Worm (Caenorhabditis elegans) whole organism, L4 larva: ENCODE results near the gene K06A9.2.

Experiments used
- ZK546.5 ChIP-seq, 2 experiments: sonication (generic microtip); optimal IDR thresholded peaks; 2 replicates each; lab custom pipeline; 2017; ENCODE audit warnings: missing biosample characterization in 2 of 2, missing genetic modification characterization in 2 of 2
- ces-1 ChIP-seq: fragments of 150-350 bp; sonication (generic microtip); optimal IDR thresholded peaks from 4 replicates; lab custom pipeline; 2014; ENCODE audit warnings: missing biosample characterization, missing genetic modification reagents, missing genetic modification characterization
- daf-12 ChIP-seq: fragments of 150-350 bp; optimal IDR thresholded peaks from 2 replicates; lab custom pipeline; 2014; ENCODE audit warnings: missing biosample characterization, missing genetic modification reagents, missing genetic modification characterization
- dmd-6 ChIP-seq: fragments of 200-800 bp; sonication (Bioruptor generic); IDR thresholded peaks from 2 replicates; pipeline ENCODE4 v1.3.6; 2022; ENCODE audit warnings: missing genetic modification reagents, missing genetic modification characterization, missing compliant biosample characterization
- dpl-1 ChIP-seq: fragments of 150-350 bp; optimal IDR thresholded peaks from 2 replicates; lab custom pipeline; 2014; ENCODE audit warnings: missing biosample characterization, missing genetic modification reagents, missing genetic modification characterization
- fos-1 ChIP-seq: fragments of 150-350 bp; optimal IDR thresholded peaks from 2 replicates; lab custom pipeline; 2014; ENCODE audit warnings: missing biosample characterization, missing genetic modification characterization
- jun-1 ChIP-seq: fragments of 150-350 bp; optimal IDR thresholded peaks from 2 replicates; lab custom pipeline; 2014; ENCODE audit warnings: missing biosample characterization, missing genetic modification reagents, missing genetic modification characterization
- mxl-3 ChIP-seq: fragments of 200-800 bp; sonication (Bioruptor generic); optimal IDR thresholded peaks from 2 replicates; lab custom pipeline; 2018; ENCODE audit warnings: mild to moderate bottlenecking, missing genetic modification characterization, missing compliant biosample characterization
- nhr-11 ChIP-seq: fragments of 150-350 bp; optimal IDR thresholded peaks from 2 replicates; lab custom pipeline; 2014; ENCODE audit warnings: missing biosample characterization, missing genetic modification characterization
- nhr-28 ChIP-seq: fragments of 150-350 bp; optimal IDR thresholded peaks from 2 replicates; lab custom pipeline; 2014; ENCODE audit warnings: missing biosample characterization, missing genetic modification characterization
- snpc-4 ChIP-seq: fragments of 150-350 bp; optimal IDR thresholded peaks from 2 replicates; lab custom pipeline; 2014; ENCODE audit warnings: missing biosample characterization, missing genetic modification characterization
- unc-39 ChIP-seq: sonication (generic microtip); optimal IDR thresholded peaks from 2 replicates; lab custom pipeline; 2017; ENCODE audit warnings: missing biosample characterization, missing genetic modification characterization
- zfp-2 ChIP-seq: sonication (generic microtip); optimal IDR thresholded peaks from 2 replicates; lab custom pipeline; 2016; ENCODE audit warnings: mild to moderate bottlenecking, missing genetic modification characterization, missing compliant biosample characterization

DNA sequence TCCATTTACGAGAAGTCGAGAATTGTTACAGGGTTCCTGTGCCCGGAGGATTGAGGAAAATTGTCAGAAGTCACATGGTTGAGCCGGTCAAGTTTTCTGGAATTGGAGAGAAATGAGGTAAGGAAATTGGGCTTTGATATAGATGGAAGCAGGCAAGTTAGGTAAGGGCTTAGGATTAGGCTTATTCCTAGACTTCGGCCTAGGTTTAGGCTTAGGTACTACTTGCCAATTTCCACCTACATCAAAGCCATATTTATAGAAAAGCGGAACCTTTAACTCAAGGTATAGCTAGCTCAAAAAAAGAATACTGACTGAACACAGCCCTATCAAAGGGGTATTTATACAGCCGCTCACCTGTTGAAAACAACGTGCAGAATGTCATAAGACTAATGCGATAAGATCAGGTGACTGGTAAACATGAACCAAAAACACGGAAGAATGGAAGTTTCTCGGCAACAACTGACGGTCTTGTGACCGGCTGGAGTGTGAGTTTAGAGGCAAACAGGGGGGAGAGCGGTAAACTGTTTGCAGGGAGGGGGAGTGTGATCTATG lies 31.6 kb upstream of the K06A9.2 start:
- TF ChIP-seq ZK546.5 (tag; optimal IDR thresholded peaks at IDR 0.05; lab: Kevin White, UChicago) (no peak), unc-39 (tag; lab: Kevin White, UChicago) (no peak), nhr-11 (tag; lab: Kevin White, UChicago) (peak; percentile 97), nhr-28 (tag; lab: Kevin White, UChicago) (peak; percentile 97), daf-12 (no peak), zfp-2 (tag; lab: Kevin White, UChicago) (no peak), dmd-6 (GFP tag; lab: Robert Waterston, UW) (peak; percentile 89), fos-1 (tag; lab: Kevin White, UChicago) (peak; percentile 53), snpc-4 (tag; lab: Kevin White, UChicago) (no peak), dpl-1 (GFP tag; lab: Kevin White, UChicago) (peak; percentile 18), jun-1 (tag; lab: Kevin White, UChicago) (peak; percentile 74), ces-1 (GFP tag; lab: Kevin White, UChicago) (no peak), mxl-3 (GFP tag; lab: Kevin White, UChicago) (peak; percentile 60)
